Worm (Caenorhabditis elegans): Measurements from ENCODE around the gene idpp-16.
A peak's percentile ranks its signal among the peaks of the same experiment; 100 is the strongest.

ce11 chrV:11648435-11648834 is 42.1 kb upstream of the idpp-16 start:
- TF ChIP-seq nhr-237 (tag; optimal IDR thresholded peaks at IDR 0.05) (no peak), F16B12.6 (tag; optimal IDR thresholded peaks at IDR 0.05) (no peak), nhr-20 (tag; optimal IDR thresholded peaks at IDR 0.05) (peak; percentile 49), ceh-82 (tag; optimal IDR thresholded peaks at IDR 0.05) (no peak), unc-130 (tag; optimal IDR thresholded peaks at IDR 0.05) (no peak), unc-86 (tag; optimal IDR thresholded peaks at IDR 0.05) (no peak), efl-3 (GFP tag; optimal IDR thresholded peaks at IDR 0.05) (no peak)

Data from whole organism, L1 larva.